Fruit fly (Drosophila melanogaster) whole organism, embryonic: Measurements from ENCODE around the gene CG12945.

ENCODE experiments used
- C15 ChIP-seq: fragments of 200-800 bp; sonication (Bioruptor generic); IDR thresholded peaks from 3 replicates; pipeline ENCODE4 v1.3.6; 2022; ENCODE audit warnings: missing biosample characterization, missing genetic modification characterization
- CG12236 ChIP-seq: fragments of 200-800 bp; sonication (Bioruptor generic); optimal IDR thresholded peaks from 2 replicates; lab custom pipeline; 2016; ENCODE audit warnings: missing biosample characterization, missing genetic modification characterization
- CG12391 ChIP-seq: fragments of 200-800 bp; sonication (Bioruptor generic); optimal IDR thresholded peaks from 3 replicates; lab custom pipeline; 2018; ENCODE audit warnings: missing biosample characterization, mild to moderate bottlenecking, missing genetic modification characterization, moderate library complexity
- CG12744 ChIP-seq: fragments of 200-800 bp; sonication (Bioruptor generic); optimal IDR thresholded peaks from 2 replicates; lab custom pipeline; 2016; ENCODE audit warnings: missing biosample characterization, missing genetic modification characterization
- CG13624 ChIP-seq: fragments of 200-800 bp; sonication (Bioruptor generic); optimal IDR thresholded peaks from 2 replicates; lab custom pipeline; 2016; ENCODE audit warnings: missing biosample characterization, missing genetic modification characterization
- CG14441 ChIP-seq: fragments of 200-800 bp; sonication (Bioruptor generic); IDR thresholded peaks from 2 replicates; pipeline ENCODE4 v1.3.6; 2022; ENCODE audit warnings: missing biosample characterization, missing genetic modification characterization
- CG1529 ChIP-seq: fragments of 200-800 bp; sonication (Bioruptor generic); optimal IDR thresholded peaks from 3 replicates; lab custom pipeline; 2018; ENCODE audit warnings: missing biosample characterization, missing genetic modification characterization
- CG15601 ChIP-seq: fragments of 200-800 bp; sonication (Bioruptor generic); optimal IDR thresholded peaks from 3 replicates; lab custom pipeline; 2019; ENCODE audit warnings: missing biosample characterization, mild to moderate bottlenecking, missing genetic modification characterization, moderate library complexity
- CG1603 ChIP-seq: fragments of 200-800 bp; sonication (Bioruptor generic); optimal IDR thresholded peaks from 2 replicates; lab custom pipeline; 2019; ENCODE audit warnings: missing biosample characterization, mild to moderate bottlenecking, missing genetic modification characterization, moderate library complexity
- CG17361 ChIP-seq: fragments of 200-800 bp; sonication (Bioruptor generic); IDR thresholded peaks from 3 replicates; pipeline ENCODE4 v1.3.6; 2022; ENCODE audit warnings: missing biosample characterization, missing genetic modification characterization
- CG17802 ChIP-seq: fragments of 200-800 bp; sonication (Bioruptor generic); optimal IDR thresholded peaks from 2 replicates; lab custom pipeline; 2018; ENCODE audit warnings: missing biosample characterization, mild to moderate bottlenecking, missing genetic modification characterization, moderate library complexity
- CG18011 ChIP-seq: fragments of 200-800 bp; sonication (Bioruptor generic); optimal IDR thresholded peaks from 2 replicates; lab custom pipeline; 2017; ENCODE audit warnings: missing biosample characterization, missing genetic modification characterization, mild to moderate bottlenecking, moderate library complexity, missing genotype
- CG31224 ChIP-seq: fragments of 200-800 bp; sonication (Bioruptor generic); IDR thresholded peaks from 2 replicates; pipeline ENCODE4 v1.3.6; 2022; ENCODE audit warnings: missing biosample characterization, missing genetic modification characterization
- CG32767 ChIP-seq: fragments of 200-800 bp; sonication (Bioruptor generic); IDR thresholded peaks from 2 replicates; pipeline ENCODE4 v1.3.6; 2022; ENCODE audit warnings: missing biosample characterization, missing genetic modification characterization
- CG4360 ChIP-seq: fragments of 200-800 bp; sonication (Bioruptor generic); IDR thresholded peaks from 2 replicates; pipeline ENCODE4 v1.3.6; 2022; ENCODE audit warnings: missing biosample characterization, missing genetic modification characterization
- CG4424 ChIP-seq: fragments of 200-800 bp; sonication (Bioruptor generic); optimal IDR thresholded peaks from 3 replicates; lab custom pipeline; 2016; ENCODE audit warnings: missing biosample characterization, missing genetic modification characterization
- CG4617 ChIP-seq: fragments of 200-800 bp; sonication (Bioruptor generic); optimal IDR thresholded peaks from 3 replicates; lab custom pipeline; 2016; ENCODE audit warnings: missing biosample characterization, missing genetic modification characterization, borderline replicate concordance
- CG4707 ChIP-seq: fragments of 200-800 bp; sonication (Bioruptor generic); optimal IDR thresholded peaks from 2 replicates; lab custom pipeline; 2018; ENCODE audit warnings: missing biosample characterization, mild to moderate bottlenecking, missing genetic modification characterization, moderate library complexity
- CG6791 ChIP-seq: fragments of 200-800 bp; sonication (Bioruptor generic); IDR thresholded peaks from 3 replicates; pipeline ENCODE4 v1.3.6; 2022; ENCODE audit warnings: missing biosample characterization, missing genetic modification characterization; ENCODE audit not compliant: partially characterized antibody
- CG9609 ChIP-seq: fragments of 200-800 bp; sonication (Bioruptor generic); optimal IDR thresholded peaks from 3 replicates; lab custom pipeline; 2016; ENCODE audit warnings: missing biosample characterization, missing genetic modification characterization
- Dp ChIP-seq: fragments of 200-800 bp; sonication (Bioruptor generic); optimal IDR thresholded peaks from 2 replicates; lab custom pipeline; 2018; ENCODE audit warnings: missing biosample characterization, mild to moderate bottlenecking, missing genetic modification characterization, moderate library complexity
- Fer2 ChIP-seq: fragments of 200-800 bp; sonication (Bioruptor generic); optimal IDR thresholded peaks from 2 replicates; lab custom pipeline; 2018; ENCODE audit warnings: missing biosample characterization, mild to moderate bottlenecking, missing genetic modification characterization, moderate library complexity
- Hand ChIP-seq: fragments of 200-800 bp; sonication (Bioruptor generic); optimal IDR thresholded peaks from 2 replicates; lab custom pipeline; 2017; ENCODE audit warnings: mild to moderate bottlenecking, missing biosample characterization, missing genetic modification reagents, missing genetic modification characterization
- Hey ChIP-seq: fragments of 200-800 bp; sonication (Bioruptor generic); optimal IDR thresholded peaks from 3 replicates; lab custom pipeline; 2018; ENCODE audit warnings: missing biosample characterization, mild to moderate bottlenecking, missing genetic modification characterization
- Kr ChIP-seq: fragments of 200-800 bp; sonication (Bioruptor generic); optimal IDR thresholded peaks from 2 replicates; lab custom pipeline; 2017; ENCODE audit warnings: missing biosample characterization, mild to moderate bottlenecking, missing genetic modification characterization
- Max ChIP-seq: fragments of 200-800 bp; sonication (Bioruptor generic); optimal IDR thresholded peaks from 2 replicates; lab custom pipeline; 2016; ENCODE audit warnings: missing biosample characterization, mild to moderate bottlenecking, missing genetic modification characterization
- Meics ChIP-seq: fragments of 200-800 bp; sonication (Bioruptor generic); optimal IDR thresholded peaks from 2 replicates; lab custom pipeline; 2017; ENCODE audit warnings: missing biosample characterization, mild to moderate bottlenecking, missing genetic modification characterization
- NC2α ChIP-seq: fragments of 200-800 bp; sonication (Bioruptor generic); optimal IDR thresholded peaks from 2 replicates; lab custom pipeline; 2016; ENCODE audit warnings: missing biosample characterization, missing genetic modification characterization
- Nf-YC ChIP-seq: fragments of 200-800 bp; optimal IDR thresholded peaks from 3 replicates; lab custom pipeline; 2019; ENCODE audit warnings: missing biosample characterization, mild to moderate bottlenecking, missing genetic modification characterization, moderate library complexity
- Sry-β ChIP-seq: fragments of 200-800 bp; sonication (Bioruptor generic); optimal IDR thresholded peaks from 2 replicates; lab custom pipeline; 2018; ENCODE audit warnings: missing biosample characterization, mild to moderate bottlenecking, missing genetic modification characterization, moderate library complexity
- Vsx1 ChIP-seq: fragments of 200-800 bp; sonication (Bioruptor generic); optimal IDR thresholded peaks from 2 replicates; lab custom pipeline; 2017; ENCODE audit warnings: missing biosample characterization, mild to moderate bottlenecking, missing genetic modification characterization, missing genetic modification reagents
- ac ChIP-seq: fragments of 200-800 bp; sonication (Bioruptor generic); optimal IDR thresholded peaks from 3 replicates; lab custom pipeline; 2017; ENCODE audit warnings: missing biosample characterization, mild to moderate bottlenecking, missing genetic modification characterization
- amos ChIP-seq: fragments of 200-800 bp; sonication (Bioruptor generic); IDR thresholded peaks from 2 replicates; pipeline ENCODE4 v1.3.6; 2022; ENCODE audit warnings: missing biosample characterization, missing genetic modification characterization; ENCODE audit not compliant: partially characterized antibody
- btn ChIP-seq: fragments of 200-800 bp; sonication (Bioruptor generic); optimal IDR thresholded peaks from 2 replicates; lab custom pipeline; 2016; ENCODE audit warnings: missing biosample characterization, missing genetic modification characterization
- chm ChIP-seq: fragments of 200-800 bp; sonication (Bioruptor generic); IDR thresholded peaks from 2 replicates; pipeline ENCODE4 v1.3.6; 2022; ENCODE audit warnings: missing biosample characterization, missing genetic modification characterization
- corto ChIP-seq: fragments of 200-800 bp; sonication (Bioruptor generic); optimal IDR thresholded peaks from 2 replicates; lab custom pipeline; 2016; ENCODE audit warnings: missing biosample characterization, mild to moderate bottlenecking, missing genetic modification characterization, moderate library complexity
- dm ChIP-seq: fragments of 200-800 bp; sonication (Bioruptor generic); optimal IDR thresholded peaks from 3 replicates; lab custom pipeline; 2016; ENCODE audit warnings: missing biosample characterization, missing genetic modification characterization
- dmrt11E ChIP-seq: fragments of 200-800 bp; sonication (Bioruptor generic); optimal IDR thresholded peaks from 3 replicates; lab custom pipeline; 2018; ENCODE audit warnings: missing biosample characterization, mild to moderate bottlenecking, missing genetic modification characterization, moderate library complexity
- esg ChIP-seq: fragments of 200-800 bp; sonication (Bioruptor generic); conservative IDR thresholded peaks from 2 replicates; pipeline ENCODE4 v1.3.6; 2022; ENCODE audit warnings: missing biosample characterization, missing genetic modification characterization
- gcm ChIP-seq: fragments of 200-800 bp; sonication (Bioruptor generic); optimal IDR thresholded peaks from 2 replicates; lab custom pipeline; 2019; ENCODE audit warnings: missing biosample characterization, mild to moderate bottlenecking, missing genetic modification characterization, moderate library complexity
- gro ChIP-seq: fragments of 200-800 bp; sonication (Bioruptor generic); optimal IDR thresholded peaks from 2 replicates; lab custom pipeline; 2016; ENCODE audit warnings: missing biosample characterization, missing genetic modification characterization
- hkb ChIP-seq, 2 experiments: fragments of 200-800 bp in 1 of 2; fragments of >200 bp in 1 of 2; sonication (Bioruptor generic) in 1 of 2; IDR thresholded peaks in 1 of 2; optimal IDR thresholded peaks in 1 of 2; 2 replicates each; pipeline versions ENCODE4 v1.3.6 to Lab custom; 2017 to 2022; ENCODE audit warnings: missing biosample characterization in 1 of 2, missing genetic modification characterization in 1 of 2
- jigr1 ChIP-seq: fragments of 200-800 bp; sonication (Bioruptor generic); IDR thresholded peaks from 3 replicates; pipeline ENCODE4 v1.3.6; 2022; ENCODE audit warnings: missing biosample characterization, missing genetic modification characterization
- jumu ChIP-seq: fragments of 200-800 bp; sonication (Bioruptor generic); optimal IDR thresholded peaks from 3 replicates; lab custom pipeline; 2016; ENCODE audit warnings: missing biosample characterization, missing genetic modification characterization
- nmo ChIP-seq: fragments of 200-800 bp; sonication (Bioruptor generic); optimal IDR thresholded peaks from 2 replicates; lab custom pipeline; 2018; ENCODE audit warnings: missing biosample characterization, mild to moderate bottlenecking, missing genetic modification characterization, moderate library complexity
- ranshi ChIP-seq: fragments of 200-800 bp; sonication (Bioruptor generic); IDR thresholded peaks from 2 replicates; pipeline ENCODE4 v1.3.6; 2022; ENCODE audit warnings: missing biosample characterization, missing genetic modification characterization
- row ChIP-seq: fragments of 200-800 bp; sonication (Bioruptor generic); IDR thresholded peaks from 3 replicates; pipeline ENCODE4 v1.3.6; 2022; ENCODE audit warnings: missing biosample characterization, missing genetic modification characterization

The CG12945 gene

DNA sequence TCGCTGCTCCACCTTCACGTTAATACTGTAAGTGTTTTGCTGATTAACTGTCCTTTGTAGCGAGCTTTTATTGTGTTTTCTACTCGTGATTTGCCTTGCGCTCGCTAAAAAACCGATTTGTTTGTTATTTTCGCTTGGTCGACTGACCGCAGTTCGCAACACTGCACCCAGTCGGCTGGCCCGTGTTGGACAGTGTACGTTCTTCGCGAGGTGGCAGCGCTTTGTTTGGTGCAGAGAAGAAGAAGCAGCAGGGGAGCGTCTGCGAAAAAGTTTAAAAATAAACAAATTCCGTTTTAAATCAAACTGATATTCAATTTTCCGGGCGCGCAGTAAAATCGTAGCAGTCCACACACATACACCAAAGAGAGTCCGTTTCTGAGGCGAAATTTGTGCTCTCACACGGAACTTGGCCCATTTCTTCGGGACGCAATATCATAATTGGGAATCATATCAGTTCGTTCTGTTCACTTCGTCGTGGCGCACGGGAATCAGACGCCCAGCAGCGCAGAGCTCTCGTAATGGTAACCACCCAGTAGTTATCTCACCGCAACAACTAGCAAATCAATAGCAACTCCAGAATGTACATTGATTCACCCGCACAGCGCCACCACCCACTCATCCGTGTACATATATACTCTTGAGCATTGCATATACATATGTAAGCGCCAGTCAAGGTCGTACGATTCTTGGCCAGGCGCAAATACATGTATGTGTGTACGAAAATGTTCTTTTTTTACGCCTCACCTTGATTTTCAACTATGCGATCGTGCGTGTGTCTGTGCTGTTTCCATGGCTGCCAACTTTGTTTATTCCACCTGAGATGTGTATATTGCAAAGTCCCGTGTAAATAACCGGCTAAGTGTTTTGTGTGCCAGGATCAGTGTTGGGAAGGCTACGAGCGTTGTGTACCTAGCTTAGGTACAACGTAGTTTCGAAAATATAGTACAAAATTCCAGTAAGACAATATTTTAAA lies 23.1 kb downstream of the CG12945 start, which contains the start of gene Naa80 (continued):
- TF ChIP-seq jumu (GFP tag; lab: Kevin White, UChicago) = peak; percentile 89
- TF ChIP-seq gro (GFP tag; lab: Kevin White, UChicago) = peak; percentile 90
- no peak for TF ChIP-seq Vsx1 (GFP tag; lab: Kevin White, UChicago)
- peak; percentile 38 for TF ChIP-seq CG12391 (tag; lab: Kevin White, UChicago)
- TF ChIP-seq CG1529 (GFP tag; lab: Kevin White, UChicago) = no peak
- 0 out of 2 replicates have a peak, but pooled peaks have one; percentile 11 for TF ChIP-seq CG4360 (GFP tag; lab: Robert Waterston, UW)
- peak; percentile 88 for TF ChIP-seq CG13624
- peak; percentile 8 for TF ChIP-seq Fer2 (tag; lab: Kevin White, UChicago)
- TF ChIP-seq esg (GFP tag; lab: Robert Waterston, UW) = no peak
- peak; percentile 63 for TF ChIP-seq nmo (GFP tag; lab: Kevin White, UChicago)
- peak; percentile 67 for TF ChIP-seq dm
- no peak for TF ChIP-seq Hand
- peak; percentile 22 for TF ChIP-seq CG15601 (tag; lab: Kevin White, UChicago)
- TF ChIP-seq CG9609 (GFP tag; lab: Kevin White, UChicago) = peak; percentile 78
- TF ChIP-seq Sry-β (GFP tag; lab: Kevin White, UChicago) = no peak
- peak; percentile 61; the same call in 1 of the 3 replicates for TF ChIP-seq CG6791 (GFP tag; lab: Robert Waterston, UW)
- peak; percentile 65 for TF ChIP-seq CG18011 (GFP tag; lab: Kevin White, UChicago)
- peak; percentile 47 for TF ChIP-seq CG4424 (GFP tag; lab: Kevin White, UChicago)
- peak; percentile 32; the same call in 1 of the 2 replicates for TF ChIP-seq chm (GFP tag; lab: Robert Waterston, UW)
- peak; percentile 14 for TF ChIP-seq Hey (tag; lab: Kevin White, UChicago)
- peak; percentile 64 for TF ChIP-seq amos (GFP tag; lab: Robert Waterston, UW)
- TF ChIP-seq CG12744 = peak; percentile 19
- TF ChIP-seq NC2α (GFP tag; lab: Kevin White, UChicago) = peak; percentile 57
- TF ChIP-seq CG12236 (GFP tag; lab: Kevin White, UChicago) = no peak
- TF ChIP-seq CG4617 (GFP tag; lab: Kevin White, UChicago) = peak; percentile 98
- no peak for TF ChIP-seq ac (GFP tag; lab: Kevin White, UChicago)
- no peak for TF ChIP-seq Kr
- TF ChIP-seq dmrt11E (tag; lab: Kevin White, UChicago) = peak; percentile 16
- TF ChIP-seq Max (GFP tag; lab: Kevin White, UChicago) = peak; percentile 57
- peak; percentile 57 for TF ChIP-seq Meics (GFP tag; lab: Kevin White, UChicago)
- peak; percentile 76 for TF ChIP-seq CG31224 (GFP tag; lab: Robert Waterston, UW)
- TF ChIP-seq Dp (GFP tag; lab: Kevin White, UChicago) = peak; percentile 83
- TF ChIP-seq ranshi (GFP tag; lab: Robert Waterston, UW) = peak; percentile 54; the same call in 1 of the 2 replicates
- no peak for TF ChIP-seq btn (GFP tag; lab: Kevin White, UChicago)
- TF ChIP-seq CG32767 = 0 out of 2 replicates have a peak, but pooled peaks have one; percentile 25
- no peak for TF ChIP-seq jigr1 (GFP tag; lab: Robert Waterston, UW)
- peak; percentile 48; the same call in 2 of the 3 replicates for TF ChIP-seq row (GFP tag; lab: Robert Waterston, UW)
- peak; percentile 33 for TF ChIP-seq CG17802 (tag; lab: Kevin White, UChicago)
- TF ChIP-seq CG4707 = peak; percentile 7
- 0 out of 3 replicates have a peak, but pooled peaks have one; percentile 10 for TF ChIP-seq CG17361
- TF ChIP-seq CG1603 (tag; lab: Kevin White, UChicago) = peak; percentile 84
- peak; percentile 52 for TF ChIP-seq Nf-YC (tag; lab: Kevin White, UChicago)
- TF ChIP-seq CG14441 = peak; percentile 35; the same call in 1 of the 2 replicates
- TF ChIP-seq C15 = no peak
- no peak for TF ChIP-seq corto (GFP tag; lab: Kevin White, UChicago)
- no peak for TF ChIP-seq gcm
- peak; percentile 81 for TF ChIP-seq hkb (optimal IDR thresholded peaks at IDR 0.05; lab: Kevin White, UChicago)
- peak; percentile 37; the same call in 1 of the 2 replicates for TF ChIP-seq hkb (GFP tag; IDR thresholded peaks at IDR 0.05; lab: Robert Waterston, UW)
